Worm (Caenorhabditis elegans): ENCODE measurements around the gene F56D6.20.

Gene F56D6.20

DNA sequence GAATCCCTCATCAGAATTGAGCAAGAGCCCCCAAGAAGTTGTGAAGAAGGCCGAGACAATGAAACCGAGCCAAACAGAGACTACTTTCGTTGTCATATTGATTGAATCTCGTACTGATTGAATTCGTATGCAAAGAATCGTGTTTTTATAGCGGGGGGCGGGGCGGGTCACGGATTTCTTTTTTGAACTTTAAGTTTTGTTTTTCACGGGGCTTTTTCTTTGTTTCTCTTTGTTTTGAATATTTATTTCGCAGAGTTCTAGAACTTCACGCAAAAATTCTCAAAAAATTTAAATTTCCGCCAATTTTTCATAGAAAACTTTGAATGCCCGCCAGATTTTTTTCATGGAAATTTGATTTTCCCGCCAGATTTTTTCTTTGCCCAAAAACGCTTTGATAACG, 43.4 kb downstream of the F56D6.20 start, which contains the start of gene clec-73:
Gene clec-73, minus strand, starts transcription at position 101 of the 400 bp plus-strand sequence.
- TF ChIP-seq dmd-4 (tag; optimal IDR thresholded peaks at IDR 0.05) (no peak), sem-4 (tag; optimal IDR thresholded peaks at IDR 0.05) (no peak), sma-3 (GFP tag; optimal IDR thresholded peaks at IDR 0.05) (no peak), alr-1 (tag; optimal IDR thresholded peaks at IDR 0.05) (no peak), ztf-1 (GFP tag; conservative IDR thresholded peaks at IDR 0.05) (no peak), zag-1 (tag; optimal IDR thresholded peaks at IDR 0.05) (no peak), nhr-21 (tag; optimal IDR thresholded peaks at IDR 0.05) (no peak), nhr-77 (tag; optimal IDR thresholded peaks at IDR 0.05) (no peak), ZK546.5 (tag; optimal IDR thresholded peaks at IDR 0.05) (no peak), mbf-1 (tag; optimal IDR thresholded peaks at IDR 0.05) (no peak), mab-5 (tag; optimal IDR thresholded peaks at IDR 0.05) (no peak), nhr-25 (tag; optimal IDR thresholded peaks at IDR 0.05) (no peak), peb-1 (tag; optimal IDR thresholded peaks at IDR 0.05) (no peak), fos-1 (tag; optimal IDR thresholded peaks at IDR 0.05) (no peak), elt-3 (tag; optimal IDR thresholded peaks at IDR 0.05) (no peak)

DNA sequence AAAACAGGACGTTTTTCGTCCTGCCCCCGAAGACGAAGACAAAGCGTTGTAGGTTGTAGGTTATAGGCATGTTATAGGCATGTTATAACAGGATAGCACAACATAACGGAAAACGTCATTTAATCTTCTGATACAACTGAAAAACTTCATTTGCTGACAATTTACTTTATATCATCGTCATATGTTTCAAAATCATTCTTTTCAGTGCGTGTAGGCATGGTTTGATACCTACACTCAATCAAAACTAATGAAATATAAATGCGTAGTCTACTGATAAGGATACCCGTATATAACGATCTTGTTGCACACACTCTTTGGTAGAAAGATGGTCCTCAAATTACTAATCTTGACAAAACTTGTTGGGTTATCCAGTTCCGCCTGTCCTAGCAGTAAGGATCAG, 44.0 kb downstream of the F56D6.20 start, which contains the start of gene clec-74:
Gene clec-74, plus strand, starts transcription at position 301 of the 400 bp plus-strand sequence.
- TF ChIP-seq peb-1 (tag; optimal IDR thresholded peaks at IDR 0.05) (no peak), egl-27 (tag; optimal IDR thresholded peaks at IDR 0.05) (no peak), blmp-1 (tag; optimal IDR thresholded peaks at IDR 0.05; ENCODE audit: insufficient read depth) (no peak), nhr-12 (tag; optimal IDR thresholded peaks at IDR 0.05) (no peak)

DNA sequence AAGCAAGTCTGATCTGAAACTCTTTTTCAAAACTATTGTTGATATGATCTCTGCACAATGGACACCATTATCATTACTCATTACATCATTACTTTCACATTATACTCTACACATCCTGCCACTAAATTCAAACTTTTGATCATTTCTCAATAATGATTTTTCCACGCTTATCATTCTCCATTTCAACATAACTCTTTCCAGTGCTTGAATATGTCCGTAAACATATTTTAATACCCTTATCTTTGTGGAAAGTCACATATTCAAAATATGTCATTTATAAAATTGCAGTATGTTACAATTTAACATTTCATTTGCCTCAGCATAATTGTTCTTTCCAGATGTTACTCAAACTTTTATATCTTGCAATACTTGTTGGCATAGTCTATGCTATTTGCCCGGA, 47.7 kb downstream of the F56D6.20 start, which contains the start of gene clec-75:
Gene clec-75, plus strand, starts transcription at position 339 of the 400 bp plus-strand sequence.
- TF ChIP-seq fos-1 (tag; optimal IDR thresholded peaks at IDR 0.05) (no peak), unc-39 (tag; optimal IDR thresholded peaks at IDR 0.05) (no peak), blmp-1 (tag; optimal IDR thresholded peaks at IDR 0.05; ENCODE audit: insufficient read depth) (no peak), mdl-1 (tag; optimal IDR thresholded peaks at IDR 0.05) (no peak), nhr-237 (tag; optimal IDR thresholded peaks at IDR 0.05) (no peak), lin-11 (tag; optimal IDR thresholded peaks at IDR 0.05) (no peak), nhr-25 (tag; optimal IDR thresholded peaks at IDR 0.05) (no peak), ceh-16 (tag; optimal IDR thresholded peaks at IDR 0.05) (no peak), nhr-6 (tag; optimal IDR thresholded peaks at IDR 0.05) (no peak), nhr-77 (tag; optimal IDR thresholded peaks at IDR 0.05) (no peak), ztf-1 (GFP tag; conservative IDR thresholded peaks at IDR 0.05) (no peak), egl-27 (tag; optimal IDR thresholded peaks at IDR 0.05) (no peak), snpc-4 (tag; optimal IDR thresholded peaks at IDR 0.05) (no peak)

DNA sequence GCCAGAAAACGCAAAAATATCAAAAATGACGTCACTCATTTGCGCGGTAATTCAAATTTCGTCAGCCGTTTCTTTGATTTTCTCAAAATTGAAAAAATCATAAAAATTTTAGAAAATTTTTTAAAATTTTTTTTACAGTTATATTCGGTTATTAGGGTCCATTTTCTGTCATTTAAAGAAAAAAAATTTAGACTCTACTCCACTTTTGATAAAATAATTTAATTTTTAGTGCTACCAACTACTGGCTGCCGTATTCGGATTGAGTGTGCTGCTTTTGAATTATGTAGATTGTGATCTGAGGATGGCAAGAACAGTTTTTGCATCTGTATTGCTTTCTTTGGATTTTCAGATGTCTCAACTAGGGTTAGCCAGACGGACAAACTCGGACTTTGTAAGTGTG, 49.9 kb downstream of the F56D6.20 start, which contains the start of gene Y46C8AM.1:
Gene Y46C8AM.1, plus strand, starts transcription at position 301 of the 400 bp plus-strand sequence.
- TF ChIP-seq alr-1 (tag; optimal IDR thresholded peaks at IDR 0.05) = no peak
- TF ChIP-seq lin-13 (GFP tag; optimal IDR thresholded peaks at IDR 0.05) = no peak
- no peak for TF ChIP-seq dmd-4 (tag; optimal IDR thresholded peaks at IDR 0.05)
- no peak for TF ChIP-seq zag-1 (tag; optimal IDR thresholded peaks at IDR 0.05)
- no peak for TF ChIP-seq sem-4 (tag; optimal IDR thresholded peaks at IDR 0.05)
- TF ChIP-seq F13H6.1 (tag; optimal IDR thresholded peaks at IDR 0.05) = no peak
- no peak for TF ChIP-seq egl-27 (tag; optimal IDR thresholded peaks at IDR 0.05)
- TF ChIP-seq blmp-1 (tag; optimal IDR thresholded peaks at IDR 0.05; ENCODE audit: insufficient read depth) = no peak
- TF ChIP-seq nhr-10 (tag; optimal IDR thresholded peaks at IDR 0.05) = no peak
- TF ChIP-seq lin-11 (tag; optimal IDR thresholded peaks at IDR 0.05) = no peak
- no peak for TF ChIP-seq elt-3 (tag; optimal IDR thresholded peaks at IDR 0.05)
- TF ChIP-seq elt-1 (tag; optimal IDR thresholded peaks at IDR 0.05) = no peak
- TF ChIP-seq mab-5 (tag; optimal IDR thresholded peaks at IDR 0.05) = no peak
- no peak for TF ChIP-seq nhr-21 (tag; optimal IDR thresholded peaks at IDR 0.05)
- no peak for TF ChIP-seq ceh-82 (tag; optimal IDR thresholded peaks at IDR 0.05)

Data from whole organism, L2 larva.